Worm (Caenorhabditis elegans): Measurements from ENCODE around the gene cyn-13.
"Not testable (repeated sequence)": the region's sequence is repeated elsewhere in the genome, so short reads cannot be mapped to it uniquely, and the experiment has no call there.

The cyn-13 gene

ce11 chrIV:17116345-17116744 is at the start of gene cyn-13:
Gene cyn-13, minus strand, starts transcription at chrIV:17116657.
- TF ChIP-seq tab-1 (GFP tag; IDR thresholded peaks at IDR 0.05) (no peak), flt-1 (GFP tag; IDR thresholded peaks at IDR 0.05) (no peak), med-1 (GFP tag; optimal IDR thresholded peaks at IDR 0.05; ENCODE audit: insufficient read depth) (no peak), ztf-29 (GFP tag; IDR thresholded peaks at IDR 0.05) (no peak), T22C8.4 (GFP tag; IDR thresholded peaks at IDR 0.05) (no peak), ztf-23 (GFP tag; IDR thresholded peaks at IDR 0.05) (no peak), ref-1 (GFP tag; conservative IDR thresholded peaks at IDR 0.05) (no peak), klf-2 (GFP tag; conservative IDR thresholded peaks at IDR 0.05) (no peak), cog-1 (tag; optimal IDR thresholded peaks at IDR 0.05) (no peak)

ce11 chrIV:17165734-17166133 is 49.3 kb upstream of the cyn-13 start, which contains the start of gene skr-8:
Gene skr-8, minus strand, starts transcription at chrIV:17165834.
- TF ChIP-seq ztf-29 (GFP tag; IDR thresholded peaks at IDR 0.05); ref-1 (GFP tag; conservative IDR thresholded peaks at IDR 0.05); med-1 (GFP tag; optimal IDR thresholded peaks at IDR 0.05; ENCODE audit: insufficient read depth): not testable (repeated sequence)

- not testable (repeated sequence) for TF ChIP-seq med-1 (GFP tag; optimal IDR thresholded peaks at IDR 0.05; ENCODE audit: insufficient read depth); ztf-29 (GFP tag; IDR thresholded peaks at IDR 0.05); ref-1 (GFP tag; conservative IDR thresholded peaks at IDR 0.05)
Observed at ce11 chrIV:17163273-17163672, 46.8 kb upstream of the cyn-13 start, which contains the start of gene skr-9. Gene skr-9, plus strand, starts transcription at chrIV:17163573.

- TF ChIP-seq klf-2 (GFP tag; conservative IDR thresholded peaks at IDR 0.05) (no peak), flt-1 (GFP tag; IDR thresholded peaks at IDR 0.05) (no peak)
Observed at ce11 chrIV:17162515-17162914, 46.1 kb upstream of the cyn-13 start, which contains the start of gene skr-13. Gene skr-13, minus strand, starts transcription at chrIV:17162615.

- TF ChIP-seq flt-1 (GFP tag; IDR thresholded peaks at IDR 0.05) = peak; percentile 83; the same call in 1 of the 2 replicates
Observed at ce11 chrIV:17155625-17156024, 39.2 kb upstream of the cyn-13 start.

- no peak for TF ChIP-seq med-1 (GFP tag; optimal IDR thresholded peaks at IDR 0.05; ENCODE audit: insufficient read depth)
Observed at ce11 chrIV:17153002-17153401, 36.5 kb upstream of the cyn-13 start.

- no peak for TF ChIP-seq klf-2 (GFP tag; conservative IDR thresholded peaks at IDR 0.05)
- no peak for TF ChIP-seq ref-1 (GFP tag; conservative IDR thresholded peaks at IDR 0.05)
- TF ChIP-seq ztf-29 (GFP tag; IDR thresholded peaks at IDR 0.05) = no peak
- TF ChIP-seq T22C8.4 (GFP tag; IDR thresholded peaks at IDR 0.05) = no peak
- no peak for TF ChIP-seq ztf-23 (GFP tag; IDR thresholded peaks at IDR 0.05)
- no peak for TF ChIP-seq tab-1 (GFP tag; IDR thresholded peaks at IDR 0.05)
- TF ChIP-seq flt-1 (GFP tag; IDR thresholded peaks at IDR 0.05) = no peak
- TF ChIP-seq cog-1 (tag; optimal IDR thresholded peaks at IDR 0.05) = no peak
- no peak for TF ChIP-seq med-1 (GFP tag; optimal IDR thresholded peaks at IDR 0.05; ENCODE audit: insufficient read depth)
Observed at ce11 chrIV:17150871-17151270, 34.4 kb upstream of the cyn-13 start, which contains the start of gene Y116A8C.40. Gene Y116A8C.40, minus strand, starts transcription at chrIV:17150971.

ce11 chrIV:17150418-17150817 is 34.0 kb upstream of the cyn-13 start:
- TF ChIP-seq flt-1 (GFP tag; IDR thresholded peaks at IDR 0.05) (no peak), ztf-29 (GFP tag; IDR thresholded peaks at IDR 0.05) (no peak), med-1 (GFP tag; optimal IDR thresholded peaks at IDR 0.05; ENCODE audit: insufficient read depth) (no peak), ztf-23 (GFP tag; IDR thresholded peaks at IDR 0.05) (no peak), klf-2 (GFP tag; conservative IDR thresholded peaks at IDR 0.05) (no peak), T22C8.4 (GFP tag; IDR thresholded peaks at IDR 0.05) (no peak), tab-1 (GFP tag; IDR thresholded peaks at IDR 0.05) (no peak), ref-1 (GFP tag; conservative IDR thresholded peaks at IDR 0.05) (no peak), cog-1 (tag; optimal IDR thresholded peaks at IDR 0.05) (no peak)

- no peak for TF ChIP-seq med-1 (GFP tag; optimal IDR thresholded peaks at IDR 0.05; ENCODE audit: insufficient read depth)
- TF ChIP-seq ref-1 (GFP tag; conservative IDR thresholded peaks at IDR 0.05) = no peak
- no peak for TF ChIP-seq ztf-29 (GFP tag; IDR thresholded peaks at IDR 0.05)
- no peak for TF ChIP-seq tab-1 (GFP tag; IDR thresholded peaks at IDR 0.05)
- no peak for TF ChIP-seq klf-2 (GFP tag; conservative IDR thresholded peaks at IDR 0.05)
- TF ChIP-seq flt-1 (GFP tag; IDR thresholded peaks at IDR 0.05) = no peak
- no peak for TF ChIP-seq cog-1 (tag; optimal IDR thresholded peaks at IDR 0.05)
- no peak for TF ChIP-seq ztf-23 (GFP tag; IDR thresholded peaks at IDR 0.05)
- no peak for TF ChIP-seq T22C8.4 (GFP tag; IDR thresholded peaks at IDR 0.05)
Observed at ce11 chrIV:17131035-17131595, 14.7 kb upstream of the cyn-13 start, which contains the start of the genes Y116A8C.37 and Y116A8C.38. Gene Y116A8C.37, minus strand, starts transcription at chrIV:17131135. Gene Y116A8C.38, plus strand, starts transcription at chrIV:17131545.

ce11 chrIV:17126512-17126911 is 10.1 kb upstream of the cyn-13 start:
- TF ChIP-seq ztf-29 (GFP tag; IDR thresholded peaks at IDR 0.05) = no peak

ce11 chrIV:17125967-17126366 is 9.5 kb upstream of the cyn-13 start:
- no peak for TF ChIP-seq klf-2 (GFP tag; conservative IDR thresholded peaks at IDR 0.05)
